Fruit fly (Drosophila melanogaster) whole organism, wandering third instar larva: ENCODE measurements around the gene CG43057.
A peak's percentile ranks its signal among the peaks of the same experiment; 100 is the strongest.

Experiments used
- Abd-B ChIP-seq: fragments of >200 bp; optimal IDR thresholded peaks from 2 replicates; lab custom pipeline; 2017; ENCODE audit warnings: missing biosample characterization, missing genetic modification characterization
- CG32264 ChIP-seq: fragments of 200-800 bp; sonication (Bioruptor generic); optimal IDR thresholded peaks from 2 replicates; lab custom pipeline; 2016; ENCODE audit warnings: missing biosample characterization, missing genetic modification characterization
- CG9705 ChIP-seq: fragments of 200-800 bp; sonication (Bioruptor generic); optimal IDR thresholded peaks from 2 replicates; lab custom pipeline; 2018; ENCODE audit warnings: missing biosample characterization, mild to moderate bottlenecking, missing genetic modification characterization
- CrebA ChIP-seq: fragments of 200-800 bp; sonication (Bioruptor generic); optimal IDR thresholded peaks from 2 replicates; lab custom pipeline; 2016; ENCODE audit warnings: missing biosample characterization, mild to moderate bottlenecking, missing genetic modification characterization, borderline replicate concordance
- Dfd ChIP-seq: fragments of >200 bp; optimal IDR thresholded peaks from 2 replicates; lab custom pipeline; 2017; ENCODE audit warnings: missing biosample characterization, missing genetic modification characterization
- Dif ChIP-seq: fragments of 200-275, 200-300 bp; sonication (Bioruptor generic); optimal IDR thresholded peaks from 2 replicates; lab custom pipeline; 2018; ENCODE audit warnings: missing biosample characterization, missing genetic modification characterization; ENCODE audit not compliant: partially characterized antibody
- GATAd ChIP-seq: sonication (Bioruptor generic); optimal IDR thresholded peaks from 2 replicates; lab custom pipeline; 2016; ENCODE audit warnings: missing biosample characterization, missing genetic modification characterization
- HLH106 ChIP-seq: fragments of 200-800 bp; optimal IDR thresholded peaks from 3 replicates; lab custom pipeline; 2019; ENCODE audit warnings: missing biosample characterization, mild to moderate bottlenecking, missing genetic modification characterization, moderate library complexity
- Hnf4 ChIP-seq: fragments of 200-800 bp; sonication (Bioruptor generic); optimal IDR thresholded peaks from 2 replicates; lab custom pipeline; 2016; ENCODE audit warnings: missing biosample characterization, mild to moderate bottlenecking, missing genetic modification characterization
- Hr78 ChIP-seq: fragments of >200 bp; optimal IDR thresholded peaks from 2 replicates; lab custom pipeline; 2017; ENCODE audit warnings: missing biosample characterization, missing genetic modification characterization
- Hr83 ChIP-seq: fragments of 200-300 bp; sonication (Bioruptor generic); optimal IDR thresholded peaks from 2 replicates; lab custom pipeline; 2016; ENCODE audit warnings: missing biosample characterization, mild to moderate bottlenecking, missing genetic modification characterization, moderate library complexity; ENCODE audit not compliant: poor library complexity, severe bottlenecking
- Jra ChIP-seq: sonication (Bioruptor generic); optimal IDR thresholded peaks from 2 replicates; lab custom pipeline; 2016; ENCODE audit warnings: missing biosample characterization, missing genetic modification characterization
- Mio ChIP-seq: sonication (Bioruptor generic); optimal IDR thresholded peaks from 2 replicates; lab custom pipeline; 2016; ENCODE audit warnings: missing biosample characterization, missing genetic modification characterization
- Myc ChIP-seq: fragments of >200 bp; optimal IDR thresholded peaks from 2 replicates; lab custom pipeline; 2017
- N ChIP-seq: fragments of >200 bp; optimal IDR thresholded peaks from 2 replicates; lab custom pipeline; 2018; ENCODE audit warnings: missing biosample characterization, missing external identifiers, missing genetic modification characterization
- OdsH ChIP-seq: fragments of 200-800 bp; sonication (Bioruptor generic); optimal IDR thresholded peaks from 2 replicates; lab custom pipeline; 2016; ENCODE audit warnings: missing biosample characterization, mild to moderate bottlenecking, missing genetic modification characterization
- Rel ChIP-seq, 2 experiments: fragments of 200-800 bp; sonication (Bioruptor generic) in 1 of 2; optimal IDR thresholded peaks; 2 replicates in 1 of 2; 3 replicates in 1 of 2; lab custom pipeline; 2016 to 2019; ENCODE audit warnings: mild to moderate bottlenecking in 2 of 2, missing biosample characterization in 2 of 2, missing genetic modification characterization in 2 of 2, moderate library complexity in 1 of 2
- Sp1 ChIP-seq: fragments of 200-800 bp; sonication (Bioruptor generic); optimal IDR thresholded peaks from 3 replicates; lab custom pipeline; 2019; ENCODE audit warnings: missing biosample characterization, mild to moderate bottlenecking, missing genetic modification characterization, moderate library complexity
- Vsx2 ChIP-seq: fragments of 200-300, 225-300 bp; sonication (Bioruptor generic); optimal IDR thresholded peaks from 2 replicates; lab custom pipeline; 2018; ENCODE audit warnings: missing biosample characterization, missing genetic modification characterization; ENCODE audit not compliant: partially characterized antibody
- br ChIP-seq: fragments of 200-800 bp; sonication (Bioruptor generic); optimal IDR thresholded peaks from 2 replicates; lab custom pipeline; 2016; ENCODE audit warnings: missing biosample characterization, missing genetic modification characterization
- brk ChIP-seq: fragments of 200-800 bp; sonication (Bioruptor generic); optimal IDR thresholded peaks from 2 replicates; lab custom pipeline; 2016; ENCODE audit warnings: missing biosample characterization, mild to moderate bottlenecking, missing genetic modification characterization
- dl ChIP-seq, 2 experiments: fragments of 175-275, 200-275 bp in 1 of 2; fragments of 200-275 bp in 1 of 2; sonication (Bioruptor generic); optimal IDR thresholded peaks; lab custom pipeline; 2018; ENCODE audit warnings: mild to moderate bottlenecking in 2 of 2, missing biosample characterization in 2 of 2, missing genetic modification characterization in 2 of 2, moderate library complexity in 2 of 2; ENCODE audit not compliant: partially characterized antibody in 2 of 2, insufficient read depth in 1 of 2
- dmrt93B ChIP-seq: fragments of 200-800 bp; sonication (Bioruptor generic); optimal IDR thresholded peaks from 2 replicates; lab custom pipeline; 2018; ENCODE audit warnings: missing biosample characterization, mild to moderate bottlenecking, missing genetic modification characterization
- dsf ChIP-seq: sonication (Bioruptor generic); optimal IDR thresholded peaks from 2 replicates; lab custom pipeline; 2016; ENCODE audit warnings: missing biosample characterization, missing genetic modification characterization, borderline replicate concordance
- ey ChIP-seq: fragments of 200-800 bp; sonication (Bioruptor generic); optimal IDR thresholded peaks from 2 replicates; lab custom pipeline; 2016; ENCODE audit warnings: missing biosample characterization, missing genetic modification characterization
- foxo ChIP-seq, 2 experiments: fragments of 200-800 bp; sonication (Bioruptor generic); optimal IDR thresholded peaks; 2 replicates in 1 of 2; 3 replicates in 1 of 2; lab custom pipeline; 2016 to 2017; ENCODE audit warnings: missing biosample characterization in 2 of 2, missing genetic modification characterization in 2 of 2
- fru ChIP-seq: fragments of 200-800 bp; sonication (Bioruptor generic); optimal IDR thresholded peaks from 3 replicates; lab custom pipeline; 2016; ENCODE audit warnings: missing biosample characterization, mild to moderate bottlenecking, missing genetic modification characterization
- h ChIP-seq: fragments of 200-800 bp; sonication (Bioruptor generic); optimal IDR thresholded peaks from 3 replicates; lab custom pipeline; 2016; ENCODE audit warnings: missing biosample characterization, mild to moderate bottlenecking, missing genetic modification characterization
- jim ChIP-seq: fragments of 175-275, 200-325 bp; sonication (Bioruptor generic); optimal IDR thresholded peaks from 2 replicates; lab custom pipeline; 2016; ENCODE audit warnings: missing biosample characterization, mild to moderate bottlenecking, missing genetic modification characterization
- lola ChIP-seq: fragments of >200 bp; optimal IDR thresholded peaks from 2 replicates; lab custom pipeline; 2017; ENCODE audit warnings: missing biosample characterization, missing genetic modification characterization
- pan ChIP-seq: fragments of >200 bp; optimal IDR thresholded peaks from 2 replicates; lab custom pipeline; 2017
- psq ChIP-seq: fragments of 200-800 bp; sonication (Bioruptor generic); optimal IDR thresholded peaks from 3 replicates; lab custom pipeline; 2017; ENCODE audit warnings: missing biosample characterization, mild to moderate bottlenecking, missing genetic modification characterization, moderate library complexity
- rgr ChIP-seq: fragments of 200-800 bp; sonication (Bioruptor generic); optimal IDR thresholded peaks from 3 replicates; lab custom pipeline; 2016; ENCODE audit warnings: missing biosample characterization, mild to moderate bottlenecking, missing genetic modification characterization
- sage ChIP-seq: fragments of 200-800 bp; sonication (Bioruptor generic); optimal IDR thresholded peaks from 2 replicates; lab custom pipeline; 2016; ENCODE audit warnings: missing biosample characterization, mild to moderate bottlenecking, missing genetic modification characterization
- sv ChIP-seq: fragments of 200-800 bp; sonication (Bioruptor generic); optimal IDR thresholded peaks from 3 replicates; lab custom pipeline; 2016; ENCODE audit warnings: missing biosample characterization, missing genetic modification characterization
- tai ChIP-seq: sonication (Bioruptor generic); optimal IDR thresholded peaks from 2 replicates; lab custom pipeline; 2016; ENCODE audit warnings: missing biosample characterization, missing genetic modification characterization
- usp ChIP-seq: fragments of >200 bp; optimal IDR thresholded peaks from 2 replicates; lab custom pipeline; 2017; ENCODE audit warnings: missing biosample characterization, missing genetic modification characterization
- woc ChIP-seq: sonication (Bioruptor generic); optimal IDR thresholded peaks from 2 replicates; lab custom pipeline; 2016; ENCODE audit warnings: missing biosample characterization, mild to moderate bottlenecking, missing genetic modification characterization

The CG43057 gene

dm6 chr2L:8239712-8240245, 4.0 kb downstream of the CG43057 start, which contains the start of gene Pvr:
Pvr (minus strand) TSS chr2L:8239878.
- TF ChIP-seq Jra (GFP tag; lab: Kevin White, UChicago), result no peak
- peak; percentile 30 for TF ChIP-seq jim (GFP tag; lab: Kevin White, UChicago)
- peak; percentile 88 for TF ChIP-seq Myc (lab: Kevin White, UChicago)
- TF ChIP-seq h (GFP tag; lab: Kevin White, UChicago), result peak; percentile 18
- TF ChIP-seq Hr83 (GFP tag; lab: Kevin White, UChicago), result peak; percentile 46
- peak; percentile 19 for TF ChIP-seq tai
- TF ChIP-seq CrebA (GFP tag; lab: Kevin White, UChicago), result peak; percentile 15
- peak; percentile 42 for TF ChIP-seq sage (GFP tag; lab: Kevin White, UChicago)
- peak; percentile 68 for TF ChIP-seq brk (GFP tag; lab: Kevin White, UChicago)
- no peak for TF ChIP-seq rgr (GFP tag; lab: Kevin White, UChicago)
- TF ChIP-seq, all 38 proteins: peak for 8

dm6 chr2L:8239032-8239650, 4.7 kb downstream of the CG43057 start:
- TF ChIP-seq OdsH (GFP tag; lab: Kevin White, UChicago) (peak; percentile 27), h (GFP tag; lab: Kevin White, UChicago) (peak; percentile 24), sv (GFP tag; lab: Kevin White, UChicago) (no peak)

- TF ChIP-seq brk (GFP tag; lab: Kevin White, UChicago) (no peak), tai (no peak), ey (GFP tag; lab: Kevin White, UChicago) (no peak), pan (no peak), fru (GFP tag; lab: Kevin White, UChicago) (no peak), psq (no peak), OdsH (GFP tag; lab: Kevin White, UChicago) (peak; percentile 15), Dif (GFP tag; lab: Kevin White, UChicago) (no peak), Mio (GFP tag; lab: Kevin White, UChicago) (no peak), dl (GFP tag; optimal IDR thresholded peaks at IDR 0.05; lab: Kevin White, UChicago; ENCODE audit: insufficient read depth in 1 of 2, partially characterized antibody in 2 of 2) (no peak), CrebA (GFP tag; lab: Kevin White, UChicago) (no peak), HLH106 (tag; lab: Kevin White, UChicago) (no peak), dmrt93B (GFP tag; lab: Kevin White, UChicago) (no peak), sage (GFP tag; lab: Kevin White, UChicago) (no peak), Hr78 (GFP tag; lab: Kevin White, UChicago) (no peak), Rel (GFP tag; optimal IDR thresholded peaks at IDR 0.05; lab: Kevin White, UChicago) (no peak), Rel (tag; optimal IDR thresholded peaks at IDR 0.05; lab: Kevin White, UChicago) (peak; percentile 15), br (GFP tag; lab: Kevin White, UChicago) (peak; percentile 42), Myc (lab: Kevin White, UChicago) (no peak), CG9705 (peak; percentile 16), jim (GFP tag; lab: Kevin White, UChicago) (no peak), Abd-B (GFP tag; lab: Kevin White, UChicago) (no peak), h (GFP tag; lab: Kevin White, UChicago) (peak; percentile 21), rgr (GFP tag; lab: Kevin White, UChicago) (peak; percentile 50), Jra (GFP tag; lab: Kevin White, UChicago) (no peak), Hr83 (GFP tag; lab: Kevin White, UChicago) (peak; percentile 20), dsf (GFP tag; lab: Kevin White, UChicago) (no peak), Hnf4 (GFP tag; lab: Kevin White, UChicago) (peak; percentile 27), N (no peak), sv (GFP tag; lab: Kevin White, UChicago) (no peak), Dfd (GFP tag; lab: Kevin White, UChicago) (no peak), CG32264 (GFP tag; lab: Kevin White, UChicago) (no peak), usp (GFP tag; lab: Kevin White, UChicago) (no peak), Sp1 (GFP tag; lab: Kevin White, UChicago) (peak; percentile 28), foxo (GFP tag; optimal IDR thresholded peaks at IDR 0.05; lab: Kevin White, UChicago) (no peak), lola (no peak), GATAd (no peak), Vsx2 (GFP tag; lab: Kevin White, UChicago) (no peak), woc (no peak)
Measured at dm6 chr2L:8233571-8233970, 10.2 kb downstream of the CG43057 start.
